Worm (Caenorhabditis elegans) whole organism, L2 larva: ENCODE measurements around the gene ZC487.1.

Experiments
- nhr-11 ChIP-seq: fragments of 150-350 bp; optimal IDR thresholded peaks from 2 replicates; lab custom pipeline; 2014; ENCODE audit warnings: missing biosample characterization, missing genetic modification characterization
- zag-1 ChIP-seq: fragments of 150-350 bp; optimal IDR thresholded peaks from 2 replicates; lab custom pipeline; 2014; ENCODE audit warnings: missing biosample characterization, missing genetic modification characterization
- ztf-4 ChIP-seq: fragments of 150-350 bp; optimal IDR thresholded peaks from 2 replicates; lab custom pipeline; 2014; ENCODE audit warnings: missing biosample characterization, missing genetic modification characterization

ce11 chrV:6709050-6709683 is 18.2 kb upstream of the ZC487.1 start, which contains the start of gene dlst-1:
- no peak for TF ChIP-seq zag-1 (tag; lab: Kevin White, UChicago)
- TF ChIP-seq nhr-11, result no peak
- no peak for TF ChIP-seq ztf-4 (tag; lab: Kevin White, UChicago)
